Worm (Caenorhabditis elegans) whole organism, early embryonic: Measurements from ENCODE around the gene fipr-12.

Experiments
- B0310.2 ChIP-seq: sonication (generic microtip); optimal IDR thresholded peaks from 2 replicates; lab custom pipeline; 2016; ENCODE audit warnings: mild to moderate bottlenecking, missing genetic modification characterization, missing compliant biosample characterization
- F13C5.2 ChIP-seq: sonication (generic microtip); optimal IDR thresholded peaks from 2 replicates; lab custom pipeline; 2017; ENCODE audit warnings: mild to moderate bottlenecking, missing genetic modification characterization, inconsistent platforms, missing compliant biosample characterization
- aly-1 ChIP-seq: sonication (generic microtip); optimal IDR thresholded peaks from 2 replicates; lab custom pipeline; 2016; ENCODE audit warnings: missing genetic modification characterization, missing compliant biosample characterization
- ama-1 ChIP-seq: fragments of 150-350 bp; optimal IDR thresholded peaks from 2 replicates; lab custom pipeline; 2014
- ets-7 ChIP-seq: sonication (generic microtip); optimal IDR thresholded peaks from 2 replicates; lab custom pipeline; 2016; ENCODE audit warnings: missing genotype, missing genetic modification characterization, missing compliant biosample characterization
- flt-1 ChIP-seq: fragments of 200-800 bp; sonication (Bioruptor generic); IDR thresholded peaks from 2 replicates; pipeline ENCODE4 v1.3.6; 2022; ENCODE audit warnings: missing genetic modification characterization, missing compliant biosample characterization
- hmbx-1 ChIP-seq: sonication (generic microtip); optimal IDR thresholded peaks from 2 replicates; lab custom pipeline; 2016; ENCODE audit warnings: mild to moderate bottlenecking, missing genetic modification characterization, missing compliant biosample characterization
- hmg-4 ChIP-seq: fragments of 200-800 bp; sonication (Bioruptor generic); optimal IDR thresholded peaks from 2 replicates; lab custom pipeline; 2018; ENCODE audit warnings: mild to moderate bottlenecking, missing genetic modification characterization, missing compliant biosample characterization
- hnd-1 ChIP-seq: sonication (generic microtip); optimal IDR thresholded peaks from 2 replicates; lab custom pipeline; 2016; ENCODE audit warnings: missing genetic modification characterization, missing compliant biosample characterization
- pes-1 ChIP-seq: fragments of 200-800 bp; sonication (Bioruptor generic); IDR thresholded peaks from 2 replicates; pipeline ENCODE4 v1.3.6; 2022; ENCODE audit warnings: missing genetic modification reagents, missing genetic modification characterization, missing compliant biosample characterization
- sea-1 ChIP-seq: fragments of 200-800 bp; sonication (Bioruptor generic); conservative IDR thresholded peaks from 2 replicates; pipeline ENCODE4 v1.3.6; 2022; ENCODE audit warnings: missing genetic modification characterization, missing compliant biosample characterization
- tbx-11 ChIP-seq: fragments of 200-800 bp; sonication (Bioruptor generic); IDR thresholded peaks from 2 replicates; pipeline ENCODE4 v1.3.6; 2022; ENCODE audit warnings: missing genetic modification characterization, missing compliant biosample characterization
- tbx-37 ChIP-seq: fragments of 200-800 bp; sonication (Bioruptor generic); conservative IDR thresholded peaks from 2 replicates; pipeline ENCODE4 v1.3.6; 2022; ENCODE audit warnings: missing genetic modification reagents, missing genetic modification characterization, missing compliant biosample characterization
- tra-4 ChIP-seq: sonication (generic microtip); optimal IDR thresholded peaks from 2 replicates; lab custom pipeline; 2017; ENCODE audit warnings: missing genetic modification characterization, missing compliant biosample characterization

ce11 chrV:9978425-9978824 lies 35.3 kb downstream of the fipr-12 start:
- no peak for TF ChIP-seq ama-1 (lab: Kevin White, UChicago)
- TF ChIP-seq F13C5.2 (tag; lab: Kevin White, UChicago) = no peak
- TF ChIP-seq sea-1 = no peak
- no peak for TF ChIP-seq ets-7 (tag; lab: Kevin White, UChicago)
- TF ChIP-seq hmbx-1 (tag; lab: Kevin White, UChicago) = no peak
- TF ChIP-seq tbx-37 (GFP tag; lab: Robert Waterston, UW) = no peak
- TF ChIP-seq tbx-11 (GFP tag; lab: Robert Waterston, UW) = no peak
- peak; percentile 22 for TF ChIP-seq hmg-4 (GFP tag; lab: Kevin White, UChicago)
- no peak for TF ChIP-seq hnd-1
- no peak for TF ChIP-seq flt-1 (GFP tag; lab: Robert Waterston, UW)
- no peak for TF ChIP-seq B0310.2
- no peak for TF ChIP-seq aly-1 (tag; lab: Kevin White, UChicago)
- TF ChIP-seq pes-1 (GFP tag; lab: Robert Waterston, UW) = no peak
- no peak for TF ChIP-seq tra-4 (tag; lab: Kevin White, UChicago)
